Fruit fly (Drosophila melanogaster) whole organism, embryonic: ENCODE measurements around the gene Nab2.

ENCODE experiments used
- Abd-B ChIP-seq: fragments of 200-800 bp; sonication (Bioruptor generic); optimal IDR thresholded peaks from 2 replicates; lab custom pipeline; 2018; ENCODE audit warnings: missing biosample characterization, mild to moderate bottlenecking, missing genetic modification characterization, moderate library complexity
- Aef1 ChIP-seq: fragments of 200-800 bp; sonication (Bioruptor generic); IDR thresholded peaks from 3 replicates; pipeline ENCODE4 v1.3.6; 2022; ENCODE audit warnings: missing biosample characterization, missing genetic modification characterization
- Bteb2 ChIP-seq: fragments of 200-800 bp; sonication (Bioruptor generic); optimal IDR thresholded peaks from 2 replicates; lab custom pipeline; 2016; ENCODE audit warnings: missing biosample characterization, missing genetic modification characterization
- CG12219 ChIP-seq: fragments of 200-800 bp; sonication (Bioruptor generic); optimal IDR thresholded peaks from 3 replicates; lab custom pipeline; 2018; ENCODE audit warnings: missing biosample characterization, mild to moderate bottlenecking, missing genetic modification characterization
- CG12299 ChIP-seq: fragments of 200-800 bp; sonication (Bioruptor generic); optimal IDR thresholded peaks from 2 replicates; lab custom pipeline; 2018; ENCODE audit warnings: missing biosample characterization, mild to moderate bottlenecking, missing genetic modification characterization
- CG1233 ChIP-seq: fragments of 200-800 bp; sonication (Bioruptor generic); optimal IDR thresholded peaks from 4 replicates; lab custom pipeline; 2018; ENCODE audit warnings: missing biosample characterization, mild to moderate bottlenecking, missing genetic modification characterization
- CG12659 ChIP-seq: fragments of 200-800 bp; sonication (Bioruptor generic); optimal IDR thresholded peaks from 3 replicates; lab custom pipeline; 2017; ENCODE audit warnings: mild to moderate bottlenecking, missing biosample characterization, missing genetic modification reagents, missing genetic modification characterization
- CG12744 ChIP-seq: fragments of 200-800 bp; sonication (Bioruptor generic); optimal IDR thresholded peaks from 2 replicates; lab custom pipeline; 2016; ENCODE audit warnings: missing biosample characterization, missing genetic modification characterization
- CG15011 ChIP-seq: fragments of 200-800 bp; sonication (Bioruptor generic); optimal IDR thresholded peaks from 3 replicates; lab custom pipeline; 2018; ENCODE audit warnings: missing biosample characterization, mild to moderate bottlenecking, missing genetic modification characterization
- CG17186 ChIP-seq: fragments of 200-800 bp; sonication (Bioruptor generic); optimal IDR thresholded peaks from 3 replicates; lab custom pipeline; 2017; ENCODE audit warnings: missing biosample characterization, missing genetic modification reagents, missing genetic modification characterization
- CG33213 ChIP-seq: fragments of 200-800 bp; sonication (Bioruptor generic); optimal IDR thresholded peaks from 3 replicates; lab custom pipeline; 2016; ENCODE audit warnings: missing biosample characterization, missing genetic modification characterization
- CG4820 ChIP-seq: fragments of 200-800 bp; sonication (Bioruptor generic); optimal IDR thresholded peaks from 3 replicates; lab custom pipeline; 2016; ENCODE audit warnings: missing biosample characterization, missing genetic modification characterization
- CG7928 ChIP-seq: fragments of 200-800 bp; sonication (Bioruptor generic); optimal IDR thresholded peaks from 2 replicates; lab custom pipeline; 2017; ENCODE audit warnings: missing biosample characterization, mild to moderate bottlenecking, missing genetic modification characterization
- CHES-1-like ChIP-seq: fragments of 200-800 bp; sonication (Bioruptor generic); optimal IDR thresholded peaks from 2 replicates; lab custom pipeline; 2016; ENCODE audit warnings: missing biosample characterization, missing genetic modification characterization
- CoRest ChIP-seq: fragments of 200-800 bp; sonication (Bioruptor generic); optimal IDR thresholded peaks from 3 replicates; lab custom pipeline; 2018; ENCODE audit warnings: missing biosample characterization, mild to moderate bottlenecking, missing genetic modification characterization, moderate library complexity
- Dad ChIP-seq: fragments of 200-800 bp; sonication (Bioruptor generic); optimal IDR thresholded peaks from 3 replicates; lab custom pipeline; 2016; ENCODE audit warnings: missing biosample characterization, missing genetic modification characterization
- Dip3 ChIP-seq: fragments of 200-800 bp; sonication (Bioruptor generic); optimal IDR thresholded peaks from 3 replicates; lab custom pipeline; 2016; ENCODE audit warnings: missing biosample characterization, missing genetic modification characterization
- Doc3 ChIP-seq: fragments of 200-800 bp; sonication (Bioruptor generic); IDR thresholded peaks from 3 replicates; pipeline ENCODE4 v1.3.6; 2022; ENCODE audit warnings: missing biosample characterization, missing genetic modification characterization; ENCODE audit not compliant: partially characterized antibody
- Dp ChIP-seq: fragments of 200-800 bp; sonication (Bioruptor generic); optimal IDR thresholded peaks from 2 replicates; lab custom pipeline; 2018; ENCODE audit warnings: missing biosample characterization, mild to moderate bottlenecking, missing genetic modification characterization, moderate library complexity
- Ets97D ChIP-seq: fragments of 200-800 bp; sonication (Bioruptor generic); optimal IDR thresholded peaks from 3 replicates; lab custom pipeline; 2016; ENCODE audit warnings: missing biosample characterization, missing genetic modification characterization
- Hand ChIP-seq: fragments of 200-800 bp; sonication (Bioruptor generic); optimal IDR thresholded peaks from 2 replicates; lab custom pipeline; 2017; ENCODE audit warnings: mild to moderate bottlenecking, missing biosample characterization, missing genetic modification reagents, missing genetic modification characterization
- HmgZ ChIP-seq: fragments of 200-800 bp; sonication (Bioruptor generic); optimal IDR thresholded peaks from 2 replicates; lab custom pipeline; 2018; ENCODE audit warnings: missing biosample characterization, mild to moderate bottlenecking, missing genetic modification characterization
- Jarid2 ChIP-seq: fragments of 200-800 bp; sonication (Bioruptor generic); optimal IDR thresholded peaks from 3 replicates; lab custom pipeline; 2017; ENCODE audit warnings: mild to moderate bottlenecking, missing biosample characterization, missing genetic modification reagents, missing genetic modification characterization
- MBD-R2 ChIP-seq: fragments of 200-800 bp; sonication (Bioruptor generic); IDR thresholded peaks from 2 replicates; pipeline ENCODE4 v1.3.6; 2022; ENCODE audit warnings: missing biosample characterization, missing genetic modification characterization
- MESR4 ChIP-seq: fragments of 200-800 bp; sonication (Bioruptor generic); optimal IDR thresholded peaks from 2 replicates; lab custom pipeline; 2018; ENCODE audit warnings: missing biosample characterization, mild to moderate bottlenecking, missing genetic modification characterization, moderate library complexity
- NK7.1 ChIP-seq: fragments of 200-800 bp; sonication (Bioruptor generic); optimal IDR thresholded peaks from 3 replicates; lab custom pipeline; 2016; ENCODE audit warnings: missing biosample characterization, missing genetic modification characterization
- PHDP ChIP-seq: fragments of 200-800 bp; sonication (Bioruptor generic); optimal IDR thresholded peaks from 3 replicates; lab custom pipeline; 2018; ENCODE audit warnings: missing biosample characterization, mild to moderate bottlenecking, missing genetic modification characterization, moderate library complexity
- TFAM ChIP-seq: fragments of 200-800 bp; sonication (Bioruptor generic); optimal IDR thresholded peaks from 2 replicates; lab custom pipeline; 2017; ENCODE audit warnings: missing biosample characterization, missing genetic modification characterization, inconsistent platforms
- Vsx1 ChIP-seq: fragments of 200-800 bp; sonication (Bioruptor generic); optimal IDR thresholded peaks from 2 replicates; lab custom pipeline; 2017; ENCODE audit warnings: missing biosample characterization, mild to moderate bottlenecking, missing genetic modification characterization, missing genetic modification reagents
- YL-1 ChIP-seq: fragments of 200-800 bp; sonication (Bioruptor generic); optimal IDR thresholded peaks from 3 replicates; lab custom pipeline; 2017; ENCODE audit warnings: missing biosample characterization, mild to moderate bottlenecking, missing genetic modification characterization
- bbx ChIP-seq: fragments of 200-800 bp; sonication (Bioruptor generic); IDR thresholded peaks from 2 replicates; pipeline ENCODE4 v1.3.6; 2022; ENCODE audit warnings: missing biosample characterization, missing genetic modification characterization; ENCODE audit not compliant: partially characterized antibody
- cas ChIP-seq: fragments of 200-800 bp; sonication (Bioruptor generic); IDR thresholded peaks from 2 replicates; pipeline ENCODE4 v1.3.6; 2022; ENCODE audit warnings: missing biosample characterization, missing genetic modification characterization
- chm ChIP-seq: fragments of 200-800 bp; sonication (Bioruptor generic); IDR thresholded peaks from 2 replicates; pipeline ENCODE4 v1.3.6; 2022; ENCODE audit warnings: missing biosample characterization, missing genetic modification characterization
- ci ChIP-seq: fragments of 200-800 bp; sonication (Bioruptor generic); IDR thresholded peaks from 3 replicates; pipeline ENCODE4 v1.3.6; 2022; ENCODE audit warnings: missing biosample characterization, missing genetic modification characterization
- crp ChIP-seq, 2 experiments: fragments of 200-800 bp; sonication (Bioruptor generic); optimal IDR thresholded peaks; 2 replicates in 1 of 2; 3 replicates in 1 of 2; lab custom pipeline; 2017; ENCODE audit warnings: missing biosample characterization in 2 of 2, missing genetic modification characterization in 2 of 2, mild to moderate bottlenecking in 1 of 2, moderate library complexity in 1 of 2
- danr ChIP-seq: fragments of 200-800 bp; sonication (Bioruptor generic); IDR thresholded peaks from 2 replicates; pipeline ENCODE4 v1.3.6; 2022; ENCODE audit warnings: missing biosample characterization, missing genetic modification characterization
- dysf ChIP-seq: fragments of 200-800 bp; sonication (Bioruptor generic); IDR thresholded peaks from 3 replicates; pipeline ENCODE4 v1.3.6; 2022; ENCODE audit warnings: missing biosample characterization, missing genetic modification characterization
- exex ChIP-seq: fragments of 200-800 bp; sonication (Bioruptor generic); optimal IDR thresholded peaks from 4 replicates; lab custom pipeline; 2018; ENCODE audit warnings: missing biosample characterization, mild to moderate bottlenecking, missing genetic modification characterization, moderate library complexity
- hth ChIP-seq: fragments of >200 bp; optimal IDR thresholded peaks from 2 replicates; lab custom pipeline; 2017; ENCODE audit warnings: inconsistent platforms
- lilli ChIP-seq: fragments of 200-800 bp; sonication (Bioruptor generic); optimal IDR thresholded peaks from 3 replicates; lab custom pipeline; 2016; ENCODE audit warnings: missing biosample characterization, missing genetic modification characterization
- nmo ChIP-seq: fragments of 200-800 bp; sonication (Bioruptor generic); optimal IDR thresholded peaks from 2 replicates; lab custom pipeline; 2018; ENCODE audit warnings: missing biosample characterization, mild to moderate bottlenecking, missing genetic modification characterization, moderate library complexity
- pho ChIP-seq: fragments of 200-800 bp; sonication (Bioruptor generic); optimal IDR thresholded peaks from 2 replicates; lab custom pipeline; 2016; ENCODE audit warnings: missing biosample characterization, missing genetic modification characterization
- pros ChIP-seq: fragments of 200-800 bp; sonication (Bioruptor generic); optimal IDR thresholded peaks from 3 replicates; lab custom pipeline; 2019; ENCODE audit warnings: missing biosample characterization, mild to moderate bottlenecking, missing genetic modification characterization, moderate library complexity
- rib ChIP-seq: fragments of 200-800 bp; sonication (Bioruptor generic); IDR thresholded peaks from 2 replicates; pipeline ENCODE4 v1.3.6; 2022; ENCODE audit warnings: missing biosample characterization, missing genetic modification characterization
- slou ChIP-seq: fragments of 200-800 bp; sonication (Bioruptor generic); optimal IDR thresholded peaks from 3 replicates; lab custom pipeline; 2016; ENCODE audit warnings: missing biosample characterization, missing genetic modification characterization
- stwl ChIP-seq: fragments of 200-800 bp; sonication (Bioruptor generic); optimal IDR thresholded peaks from 3 replicates; lab custom pipeline; 2018; ENCODE audit warnings: missing biosample characterization, mild to moderate bottlenecking, missing genetic modification characterization, moderate library complexity
- tll ChIP-seq, 2 experiments: fragments of 200-800 bp in 1 of 2; fragments of >200 bp in 1 of 2; sonication (Bioruptor generic) in 1 of 2; optimal IDR thresholded peaks; 2 replicates each; lab custom pipeline; 2017 to 2019; ENCODE audit warnings: missing biosample characterization in 2 of 2, missing genetic modification characterization in 2 of 2, mild to moderate bottlenecking in 1 of 2, moderate library complexity in 1 of 2
- twi ChIP-seq: fragments of 200-800 bp; optimal IDR thresholded peaks from 2 replicates; lab custom pipeline; 2019; ENCODE audit warnings: missing biosample characterization, mild to moderate bottlenecking, missing genetic modification characterization, moderate library complexity
- vvl ChIP-seq: fragments of 200-800 bp; sonication (Bioruptor generic); IDR thresholded peaks from 2 replicates; pipeline ENCODE4 v1.3.6; 2022; ENCODE audit warnings: missing biosample characterization, missing genetic modification characterization
- zen ChIP-seq: fragments of 200-800 bp; sonication (Bioruptor generic); optimal IDR thresholded peaks from 3 replicates; lab custom pipeline; 2018; ENCODE audit warnings: missing biosample characterization, mild to moderate bottlenecking, missing genetic modification characterization, moderate library complexity
- zfh1 ChIP-seq: fragments of 200-800 bp; sonication (Bioruptor generic); IDR thresholded peaks from 3 replicates; pipeline ENCODE4 v1.3.6; 2022; ENCODE audit warnings: missing biosample characterization, missing genetic modification characterization

The Nab2 gene

dm6 chr3R:24359957-24360356, 41.7 kb upstream of the Nab2 start, which contains the start of gene CG18528 (continued):
- TF ChIP-seq CG4820 (GFP tag; lab: Kevin White, UChicago) = no peak
- peak; percentile 28 for TF ChIP-seq CG17186 (GFP tag; lab: Kevin White, UChicago)
- TF ChIP-seq CG12744 (GFP tag; lab: Kevin White, UChicago) = no peak
- TF ChIP-seq Bteb2 (GFP tag; lab: Kevin White, UChicago) = no peak
- TF ChIP-seq stwl = peak; percentile 73
- TF ChIP-seq rib (GFP tag; lab: Robert Waterston, UW) = no peak
- TF ChIP-seq Doc3 = no peak
- TF ChIP-seq pros (GFP tag; lab: Kevin White, UChicago) = no peak
- TF ChIP-seq twi (tag; lab: Kevin White, UChicago) = no peak
- TF ChIP-seq CHES-1-like (GFP tag; lab: Kevin White, UChicago) = peak; percentile 39
- no peak for TF ChIP-seq CG12299 (tag; lab: Kevin White, UChicago)
- no peak for TF ChIP-seq CG7928 (GFP tag; lab: Kevin White, UChicago)
- peak; percentile 66 for TF ChIP-seq CG33213 (GFP tag; lab: Kevin White, UChicago)
- no peak for TF ChIP-seq Vsx1 (GFP tag; lab: Kevin White, UChicago)
- no peak for TF ChIP-seq NK7.1 (GFP tag; lab: Kevin White, UChicago)
- peak; percentile 64 for TF ChIP-seq CoRest
- TF ChIP-seq tll (GFP tag; optimal IDR thresholded peaks at IDR 0.05; lab: Kevin White, UChicago) = no peak
- TF ChIP-seq pho (GFP tag; lab: Kevin White, UChicago) = peak; percentile 6
- no peak for TF ChIP-seq lilli (GFP tag; lab: Kevin White, UChicago)
- no peak for TF ChIP-seq Aef1 (GFP tag; lab: Robert Waterston, UW)
- peak; percentile 53 for TF ChIP-seq Dip3 (GFP tag; lab: Kevin White, UChicago)
- TF ChIP-seq Jarid2 (GFP tag; lab: Kevin White, UChicago) = no peak
- no peak for TF ChIP-seq CG15011 (GFP tag; lab: Kevin White, UChicago)
- no peak for TF ChIP-seq CG1233 (GFP tag; lab: Kevin White, UChicago)
- TF ChIP-seq CG12219 (GFP tag; lab: Kevin White, UChicago) = no peak
- TF ChIP-seq chm (GFP tag; lab: Robert Waterston, UW) = no peak
- TF ChIP-seq Ets97D (GFP tag; lab: Kevin White, UChicago) = peak; percentile 92
- no peak for TF ChIP-seq cas (GFP tag; lab: Robert Waterston, UW)
- peak; percentile 60 for TF ChIP-seq HmgZ (tag; lab: Kevin White, UChicago)
- peak; percentile 71 for TF ChIP-seq zen (tag; lab: Kevin White, UChicago)
- peak; percentile 33; the same call in 1 of the 3 replicates for TF ChIP-seq ci (GFP tag; lab: Robert Waterston, UW)
- no peak for TF ChIP-seq Dad (GFP tag; lab: Kevin White, UChicago)
- peak; percentile 15 for TF ChIP-seq YL-1 (GFP tag; lab: Kevin White, UChicago)
- no peak for TF ChIP-seq TFAM (GFP tag; lab: Kevin White, UChicago)
- peak; percentile 82 for TF ChIP-seq Abd-B (GFP tag; lab: Kevin White, UChicago)
- peak; percentile 43 for TF ChIP-seq nmo (GFP tag; lab: Kevin White, UChicago)
- peak; percentile 80 for TF ChIP-seq MBD-R2
- TF ChIP-seq dysf (GFP tag; lab: Robert Waterston, UW) = 0 out of 3 replicates have a peak, but pooled peaks have one; percentile 6
- no peak for TF ChIP-seq hth (lab: Kevin White, UChicago)
- TF ChIP-seq slou = no peak
- TF ChIP-seq MESR4 = peak; percentile 17
- TF ChIP-seq danr (GFP tag; lab: Robert Waterston, UW) = no peak
- peak; percentile 6 for TF ChIP-seq exex (tag; lab: Kevin White, UChicago)
- TF ChIP-seq vvl (GFP tag; lab: Robert Waterston, UW) = 0 out of 2 replicates have a peak, but pooled peaks have one; percentile 10
- peak; percentile 39 for TF ChIP-seq CG12659 (GFP tag; lab: Kevin White, UChicago)
- TF ChIP-seq Dp = peak; percentile 61
- TF ChIP-seq crp (GFP tag; optimal IDR thresholded peaks at IDR 0.05; lab: Kevin White, UChicago) = no peak
- TF ChIP-seq bbx (GFP tag; lab: Robert Waterston, UW) = 0 out of 2 replicates have a peak, but pooled peaks have one; percentile 39
- TF ChIP-seq zfh1 (GFP tag; lab: Robert Waterston, UW) = peak; percentile 31; the same call in 1 of the 3 replicates
- TF ChIP-seq Hand (GFP tag; lab: Kevin White, UChicago) = no peak
- TF ChIP-seq PHDP (tag; lab: Kevin White, UChicago) = no peak
